Fruit fly (Drosophila melanogaster): ENCODE measurements around the gene Klp3A.

dm6 chrX:2590607-2591006 is 13.2 kb downstream of the Klp3A start:
- TF ChIP-seq topi (GFP tag; optimal IDR thresholded peaks at IDR 0.05), result no peak
- TF ChIP-seq achi (GFP tag; optimal IDR thresholded peaks at IDR 0.05), result no peak

All from whole organism, prepupa.